Fruit fly (Drosophila melanogaster) whole organism: ENCODE results near the gene CG14194.

Experiments
- EcR ChIP-seq, 2 experiments: fragments of >200 bp; optimal IDR thresholded peaks; 2 replicates each; lab custom pipeline; 2017; ENCODE audit warnings: missing biosample characterization in 2 of 2, missing genetic modification characterization in 2 of 2, missing genetic modification reagents in 2 of 2
- pan ChIP-seq: fragments of >200 bp; optimal IDR thresholded peaks from 2 replicates; lab custom pipeline; 2017

DNA sequence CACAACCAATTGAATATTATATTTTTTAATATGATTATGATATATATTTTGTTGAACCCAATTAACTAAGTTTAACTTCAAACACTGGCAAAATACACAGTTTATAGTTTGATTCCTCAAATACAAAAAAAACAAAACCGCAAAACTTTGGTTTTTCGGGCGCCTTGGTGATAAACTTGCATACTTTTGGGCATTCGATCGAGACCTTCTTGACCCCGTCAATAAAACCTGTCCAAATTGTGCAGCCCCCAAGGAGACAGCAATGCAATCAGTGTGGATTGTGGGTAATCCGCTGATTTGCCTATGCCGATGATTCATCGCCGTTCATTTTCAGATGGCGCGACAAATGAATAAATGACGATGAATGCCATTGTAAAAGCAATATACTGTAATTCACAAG, 35.9 kb upstream of the CG14194 start:
- TF ChIP-seq EcR (GFP tag; optimal IDR thresholded peaks at IDR 0.05; lab: Kevin White, UChicago): no peak
- TF ChIP-seq pan (lab: Kevin White, UChicago): no peak
